Fruit fly (Drosophila melanogaster) whole organism, embryonic: ENCODE measurements around the gene CG6441.

Experiments used
- Adf1 ChIP-seq: fragments of 200-800 bp; sonication (Bioruptor generic); IDR thresholded peaks from 2 replicates; pipeline ENCODE4 v1.3.6; 2022; ENCODE audit warnings: missing biosample characterization, missing genetic modification characterization
- CG10147 ChIP-seq: fragments of 200-800 bp; sonication (Bioruptor generic); optimal IDR thresholded peaks from 2 replicates; lab custom pipeline; 2019; ENCODE audit warnings: missing biosample characterization, mild to moderate bottlenecking, missing genetic modification characterization, moderate library complexity
- CG10267 ChIP-seq: fragments of 200-800 bp; sonication (Bioruptor generic); optimal IDR thresholded peaks from 2 replicates; lab custom pipeline; 2018; ENCODE audit warnings: missing biosample characterization, mild to moderate bottlenecking, missing genetic modification characterization, moderate library complexity
- CG10274 ChIP-seq: fragments of 200-800 bp; sonication (Bioruptor generic); optimal IDR thresholded peaks from 3 replicates; lab custom pipeline; 2017; ENCODE audit warnings: missing biosample characterization, mild to moderate bottlenecking, missing genetic modification characterization
- CG10366 ChIP-seq: fragments of 200-800 bp; sonication (Bioruptor generic); IDR thresholded peaks from 2 replicates; pipeline ENCODE4 v1.3.6; 2022; ENCODE audit warnings: missing biosample characterization, missing genetic modification characterization
- CG10654 ChIP-seq: fragments of 200-800 bp; sonication (Bioruptor generic); optimal IDR thresholded peaks from 2 replicates; lab custom pipeline; 2016; ENCODE audit warnings: missing biosample characterization, missing genetic modification characterization
- CG12219 ChIP-seq: fragments of 200-800 bp; sonication (Bioruptor generic); optimal IDR thresholded peaks from 3 replicates; lab custom pipeline; 2018; ENCODE audit warnings: missing biosample characterization, mild to moderate bottlenecking, missing genetic modification characterization
- CG12659 ChIP-seq: fragments of 200-800 bp; sonication (Bioruptor generic); optimal IDR thresholded peaks from 3 replicates; lab custom pipeline; 2017; ENCODE audit warnings: mild to moderate bottlenecking, missing biosample characterization, missing genetic modification reagents, missing genetic modification characterization
- CG13296 ChIP-seq: fragments of 200-800 bp; sonication (Bioruptor generic); optimal IDR thresholded peaks from 3 replicates; lab custom pipeline; 2018; ENCODE audit warnings: missing biosample characterization, mild to moderate bottlenecking, missing genetic modification characterization
- CG14441 ChIP-seq: fragments of 200-800 bp; sonication (Bioruptor generic); IDR thresholded peaks from 2 replicates; pipeline ENCODE4 v1.3.6; 2022; ENCODE audit warnings: missing biosample characterization, missing genetic modification characterization
- CG15514 ChIP-seq: fragments of 200-800 bp; sonication (Bioruptor generic); optimal IDR thresholded peaks from 3 replicates; lab custom pipeline; 2017; ENCODE audit warnings: missing biosample characterization, missing genetic modification characterization, mild to moderate bottlenecking, moderate library complexity, missing genetic modification reagents
- CG17568 ChIP-seq: fragments of 200-800 bp; sonication (Bioruptor generic); optimal IDR thresholded peaks from 2 replicates; lab custom pipeline; 2018; ENCODE audit warnings: missing biosample characterization, mild to moderate bottlenecking, missing genetic modification characterization, moderate library complexity
- CG1832 ChIP-seq: fragments of 200-800 bp; sonication (Bioruptor generic); optimal IDR thresholded peaks from 2 replicates; lab custom pipeline; 2017; ENCODE audit warnings: missing biosample characterization, mild to moderate bottlenecking, missing genetic modification characterization, inconsistent platforms
- CG30431 ChIP-seq: fragments of 200-800 bp; sonication (Bioruptor generic); optimal IDR thresholded peaks from 2 replicates; lab custom pipeline; 2017; ENCODE audit warnings: missing biosample characterization, missing genetic modification characterization
- CG3838 ChIP-seq: fragments of 200-800 bp; sonication (Bioruptor generic); optimal IDR thresholded peaks from 3 replicates; lab custom pipeline; 2016; ENCODE audit warnings: missing biosample characterization, missing genetic modification characterization
- CG3847 ChIP-seq: fragments of 200-800 bp; sonication (Bioruptor generic); IDR thresholded peaks from 2 replicates; pipeline ENCODE4 v1.3.6; 2022; ENCODE audit warnings: missing biosample characterization, missing genetic modification characterization
- CG4360 ChIP-seq: fragments of 200-800 bp; sonication (Bioruptor generic); IDR thresholded peaks from 2 replicates; pipeline ENCODE4 v1.3.6; 2022; ENCODE audit warnings: missing biosample characterization, missing genetic modification characterization
- CG4854 ChIP-seq: fragments of 200-800 bp; sonication (Bioruptor generic); optimal IDR thresholded peaks from 2 replicates; lab custom pipeline; 2016; ENCODE audit warnings: missing biosample characterization, missing genetic modification characterization, inconsistent platforms
- CG5180 ChIP-seq: fragments of 200-800 bp; sonication (Bioruptor generic); optimal IDR thresholded peaks from 3 replicates; lab custom pipeline; 2017; ENCODE audit warnings: missing biosample characterization, missing genetic modification characterization, mild to moderate bottlenecking, moderate library complexity, missing genetic modification reagents
- CG6654 ChIP-seq: fragments of 200-800 bp; sonication (Bioruptor generic); optimal IDR thresholded peaks from 2 replicates; lab custom pipeline; 2017; ENCODE audit warnings: missing biosample characterization, mild to moderate bottlenecking, missing genetic modification characterization
- CG7928 ChIP-seq: fragments of 200-800 bp; sonication (Bioruptor generic); optimal IDR thresholded peaks from 2 replicates; lab custom pipeline; 2017; ENCODE audit warnings: missing biosample characterization, mild to moderate bottlenecking, missing genetic modification characterization
- CG9817 ChIP-seq: fragments of 200-800 bp; sonication (Bioruptor generic); optimal IDR thresholded peaks from 2 replicates; lab custom pipeline; 2018; ENCODE audit warnings: missing biosample characterization, mild to moderate bottlenecking, missing genetic modification characterization, moderate library complexity
- HHEX ChIP-seq: fragments of 200-800 bp; sonication (Bioruptor generic); optimal IDR thresholded peaks from 3 replicates; lab custom pipeline; 2017; ENCODE audit warnings: missing biosample characterization, mild to moderate bottlenecking, missing genetic modification characterization, missing genetic modification reagents
- HLH54F ChIP-seq: fragments of 200-800 bp; sonication (Bioruptor generic); optimal IDR thresholded peaks from 3 replicates; lab custom pipeline; 2016; ENCODE audit warnings: missing biosample characterization, missing genetic modification characterization
- Hmx ChIP-seq: fragments of 200-800 bp; sonication (Bioruptor generic); optimal IDR thresholded peaks from 2 replicates; lab custom pipeline; 2016; ENCODE audit warnings: missing biosample characterization, missing genetic modification characterization
- Hr78 ChIP-seq, 2 experiments: fragments of 200-800 bp in 1 of 2; fragments of >200 bp in 1 of 2; sonication (Bioruptor generic) in 1 of 2; optimal IDR thresholded peaks; 2 replicates each; lab custom pipeline; 2017 to 2019; ENCODE audit warnings: missing biosample characterization in 2 of 2, missing genetic modification characterization in 2 of 2, mild to moderate bottlenecking in 1 of 2, moderate library complexity in 1 of 2
- Hsf ChIP-seq: fragments of 200-800 bp; sonication (Bioruptor generic); optimal IDR thresholded peaks from 3 replicates; lab custom pipeline; 2016; ENCODE audit warnings: missing biosample characterization, missing genetic modification characterization
- Rx ChIP-seq: fragments of 200-800 bp; sonication (Bioruptor generic); IDR thresholded peaks from 2 replicates; pipeline ENCODE4 v1.3.6; 2022; ENCODE audit warnings: missing biosample characterization, missing genetic modification characterization
- Six4 ChIP-seq: fragments of 200-800 bp; sonication (Bioruptor generic); optimal IDR thresholded peaks from 2 replicates; lab custom pipeline; 2016; ENCODE audit warnings: missing biosample characterization, missing genetic modification characterization
- Stat92E ChIP-seq, 3 experiments: fragments of >200 bp in 2 of 3; fragments of 200-800 bp in 1 of 3; sonication (Bioruptor generic) in 1 of 3; optimal IDR thresholded peaks; 2 replicates each; lab custom pipeline; 2017 to 2019; ENCODE audit warnings: missing biosample characterization in 3 of 3, missing genetic modification characterization in 3 of 3, mild to moderate bottlenecking in 1 of 3, moderate library complexity in 1 of 3
- ac ChIP-seq: fragments of 200-800 bp; sonication (Bioruptor generic); optimal IDR thresholded peaks from 3 replicates; lab custom pipeline; 2017; ENCODE audit warnings: missing biosample characterization, mild to moderate bottlenecking, missing genetic modification characterization
- bowl ChIP-seq: fragments of 200-800 bp; sonication (Bioruptor generic); IDR thresholded peaks from 2 replicates; pipeline ENCODE4 v1.3.6; 2022; ENCODE audit warnings: missing biosample characterization, missing genetic modification characterization
- chn ChIP-seq: fragments of 200-800 bp; sonication (Bioruptor generic); optimal IDR thresholded peaks from 2 replicates; lab custom pipeline; 2016; ENCODE audit warnings: missing biosample characterization, missing genetic modification characterization
- dan ChIP-seq: fragments of 200-800 bp; sonication (Bioruptor generic); IDR thresholded peaks from 2 replicates; pipeline ENCODE4 v1.3.6; 2022; ENCODE audit warnings: missing biosample characterization, missing genetic modification characterization
- gt ChIP-seq: fragments of 200-800 bp; sonication (Bioruptor generic); IDR thresholded peaks from 2 replicates; pipeline ENCODE4 v1.3.6; 2022; ENCODE audit warnings: missing biosample characterization, missing genetic modification characterization
- hbn ChIP-seq: fragments of 200-800 bp; sonication (Bioruptor generic); IDR thresholded peaks from 2 replicates; pipeline ENCODE4 v1.3.6; 2022; ENCODE audit warnings: missing biosample characterization, missing genetic modification characterization; ENCODE audit not compliant: partially characterized antibody
- knrl ChIP-seq: fragments of 200-800 bp; sonication (Bioruptor generic); IDR thresholded peaks from 3 replicates; pipeline ENCODE4 v1.3.6; 2022; ENCODE audit warnings: missing biosample characterization, missing genetic modification characterization; ENCODE audit not compliant: partially characterized antibody
- maf-S ChIP-seq: fragments of 200-800 bp; sonication (Bioruptor generic); optimal IDR thresholded peaks from 2 replicates; lab custom pipeline; 2016; ENCODE audit warnings: missing biosample characterization, missing genetic modification characterization
- mirr ChIP-seq: fragments of 200-800 bp; sonication (Bioruptor generic); optimal IDR thresholded peaks from 3 replicates; lab custom pipeline; 2018; ENCODE audit warnings: missing biosample characterization, mild to moderate bottlenecking, missing genetic modification characterization
- run ChIP-seq: fragments of 200-800 bp; sonication (Bioruptor generic); optimal IDR thresholded peaks from 3 replicates; lab custom pipeline; 2018; ENCODE audit warnings: missing biosample characterization, mild to moderate bottlenecking, missing genetic modification characterization
- salm ChIP-seq: fragments of 200-800 bp; sonication (Bioruptor generic); optimal IDR thresholded peaks from 2 replicates; lab custom pipeline; 2018; ENCODE audit warnings: missing biosample characterization, mild to moderate bottlenecking, missing genetic modification characterization
- sisA ChIP-seq: fragments of 200-800 bp; sonication (Bioruptor generic); IDR thresholded peaks from 2 replicates; pipeline ENCODE4 v1.3.6; 2022; ENCODE audit warnings: missing biosample characterization, missing genetic modification characterization
- sob ChIP-seq: fragments of 200-800 bp; sonication (Bioruptor generic); IDR thresholded peaks from 2 replicates; pipeline ENCODE4 v1.3.6; 2022; ENCODE audit warnings: missing biosample characterization, missing genetic modification characterization
- trem ChIP-seq: fragments of 200-800 bp; optimal IDR thresholded peaks from 3 replicates; lab custom pipeline; 2019; ENCODE audit warnings: missing biosample characterization, mild to moderate bottlenecking, missing genetic modification characterization, moderate library complexity
- tx ChIP-seq: fragments of 200-800 bp; sonication (Bioruptor generic); optimal IDR thresholded peaks from 2 replicates; lab custom pipeline; 2016; ENCODE audit warnings: missing biosample characterization, missing genetic modification characterization
- vfl ChIP-seq: fragments of 200-800 bp; sonication (Bioruptor generic); optimal IDR thresholded peaks from 2 replicates; lab custom pipeline; 2016; ENCODE audit warnings: missing biosample characterization, missing genetic modification characterization
- vvl ChIP-seq: fragments of 200-800 bp; sonication (Bioruptor generic); IDR thresholded peaks from 2 replicates; pipeline ENCODE4 v1.3.6; 2022; ENCODE audit warnings: missing biosample characterization, missing genetic modification characterization
- zen ChIP-seq: fragments of 200-800 bp; sonication (Bioruptor generic); optimal IDR thresholded peaks from 3 replicates; lab custom pipeline; 2018; ENCODE audit warnings: missing biosample characterization, mild to moderate bottlenecking, missing genetic modification characterization, moderate library complexity
- zfh1 ChIP-seq: fragments of 200-800 bp; sonication (Bioruptor generic); IDR thresholded peaks from 3 replicates; pipeline ENCODE4 v1.3.6; 2022; ENCODE audit warnings: missing biosample characterization, missing genetic modification characterization

Gene CG6441

DNA sequence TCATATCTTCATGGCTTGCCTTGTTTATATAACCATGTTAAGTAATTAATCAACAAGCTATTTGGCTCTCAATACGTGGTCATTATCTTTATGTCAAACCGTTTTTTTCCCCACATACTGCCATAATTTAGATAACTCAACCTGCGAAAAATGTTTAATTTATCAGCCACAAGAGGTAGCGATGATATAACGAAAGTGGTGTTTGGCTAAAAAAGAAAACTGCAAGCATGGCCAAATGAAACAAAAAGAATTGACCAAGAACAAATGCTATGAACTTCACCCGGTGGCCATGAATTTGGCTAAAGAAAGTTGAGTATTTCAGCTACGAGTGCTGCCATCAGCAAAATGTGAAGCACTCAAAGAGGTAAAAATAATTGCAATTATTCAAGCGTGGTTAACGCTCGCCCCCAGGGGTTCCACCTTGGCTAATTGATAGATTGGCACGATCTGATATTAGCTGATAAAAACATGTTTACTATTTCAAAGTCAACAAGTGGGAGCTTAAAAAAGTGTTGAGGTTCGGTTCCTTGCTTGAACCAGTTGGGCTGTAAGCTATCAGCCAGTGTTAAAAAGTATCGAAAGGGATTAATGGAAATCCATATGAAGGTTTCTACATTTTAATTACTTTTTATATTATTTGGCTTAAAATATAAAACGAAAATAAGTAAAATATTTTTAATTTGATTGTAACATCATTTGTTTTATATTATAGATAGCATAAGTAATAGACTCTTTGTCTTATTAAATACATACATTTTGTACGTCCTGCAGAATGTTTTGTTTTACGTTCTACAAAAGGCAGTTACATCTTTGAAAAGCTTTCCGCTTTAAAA lies 37.8 kb upstream of the CG6441 start (continued):
- peak; percentile 71 for TF ChIP-seq CG3847
- peak; percentile 11 for TF ChIP-seq salm
- no peak for TF ChIP-seq Rx (GFP tag; lab: Robert Waterston, UW)
- TF ChIP-seq bowl (GFP tag; lab: Robert Waterston, UW): peak; percentile 70
- no peak for TF ChIP-seq knrl (GFP tag; lab: Robert Waterston, UW)
- no peak for TF ChIP-seq CG1832 (GFP tag; lab: Kevin White, UChicago)
- TF ChIP-seq run (tag; lab: Kevin White, UChicago): peak; percentile 16
- TF ChIP-seq CG7928 (GFP tag; lab: Kevin White, UChicago): peak; percentile 41
- peak; percentile 49 for TF ChIP-seq HLH54F (GFP tag; lab: Kevin White, UChicago)
- TF ChIP-seq Six4 (GFP tag; lab: Kevin White, UChicago): peak; percentile 45
- no peak for TF ChIP-seq CG6654
- TF ChIP-seq zen (tag; lab: Kevin White, UChicago): no peak
- peak; percentile 71 for TF ChIP-seq CG9817
- peak; percentile 78 for TF ChIP-seq zfh1
- TF ChIP-seq Hr78 (GFP tag; optimal IDR thresholded peaks at IDR 0.05; lab: Kevin White, UChicago): no peak
- TF ChIP-seq CG3838 (GFP tag; lab: Kevin White, UChicago): peak; percentile 74
- TF ChIP-seq CG12219: peak; percentile 47
- peak; percentile 94 for TF ChIP-seq mirr (GFP tag; lab: Kevin White, UChicago)
- TF ChIP-seq Hsf: peak; percentile 28
- TF ChIP-seq chn (GFP tag; lab: Kevin White, UChicago): peak; percentile 29
- TF ChIP-seq maf-S (GFP tag; lab: Kevin White, UChicago): peak; percentile 73
- no peak for TF ChIP-seq gt (GFP tag; lab: Robert Waterston, UW)
- peak; percentile 67 for TF ChIP-seq CG5180
- TF ChIP-seq CG10274 (GFP tag; lab: Kevin White, UChicago): no peak
- peak; percentile 77 for TF ChIP-seq CG14441
- peak; percentile 71 for TF ChIP-seq HHEX (GFP tag; lab: Kevin White, UChicago)
- no peak for TF ChIP-seq hbn
- no peak for TF ChIP-seq trem (tag; lab: Kevin White, UChicago)
- peak; percentile 59 for TF ChIP-seq tx
- TF ChIP-seq CG10654 (GFP tag; lab: Kevin White, UChicago): peak; percentile 69
- peak; percentile 90 for TF ChIP-seq sob (GFP tag; lab: Robert Waterston, UW)
- TF ChIP-seq Hmx (GFP tag; lab: Kevin White, UChicago): no peak
- peak; percentile 30 for TF ChIP-seq vfl (GFP tag; lab: Kevin White, UChicago)
- TF ChIP-seq CG10147 (GFP tag; lab: Kevin White, UChicago): peak; percentile 57
- peak; percentile 79 for TF ChIP-seq CG17568
- TF ChIP-seq CG10267 (tag; lab: Kevin White, UChicago): peak; percentile 45
- TF ChIP-seq dan (GFP tag; lab: Robert Waterston, UW): no peak
- TF ChIP-seq CG13296 (GFP tag; lab: Kevin White, UChicago): peak; percentile 81
- TF ChIP-seq CG30431 (GFP tag; lab: Kevin White, UChicago): peak; percentile 36
- no peak for TF ChIP-seq Stat92E (GFP tag; optimal IDR thresholded peaks at IDR 0.05; lab: Kevin White, UChicago)
- no peak for TF ChIP-seq ac (GFP tag; lab: Kevin White, UChicago)
- TF ChIP-seq CG12659 (GFP tag; lab: Kevin White, UChicago): peak; percentile 87
- TF ChIP-seq Adf1 (GFP tag; lab: Robert Waterston, UW): peak; percentile 39
- TF ChIP-seq sisA: peak; percentile 31; the same call in 1 of the 2 replicates
- peak; percentile 91 for TF ChIP-seq CG15514 (GFP tag; lab: Kevin White, UChicago)
- TF ChIP-seq CG4360 (GFP tag; lab: Robert Waterston, UW): peak; percentile 40
- TF ChIP-seq CG4854 (GFP tag; lab: Kevin White, UChicago): peak; percentile 81
- TF ChIP-seq vvl (GFP tag; lab: Robert Waterston, UW): peak; percentile 36
- peak; percentile 67 for TF ChIP-seq CG10366 (GFP tag; lab: Robert Waterston, UW)
